Fruit fly (Drosophila melanogaster) whole organism, pupa: Measurements from ENCODE around the gene PolA1.

Source experiments
- CG17806 ChIP-seq: fragments of 200-800 bp; sonication (Bioruptor generic); optimal IDR thresholded peaks from 2 replicates; lab custom pipeline; 2018; ENCODE audit warnings: missing biosample characterization, mild to moderate bottlenecking, missing genetic modification characterization, moderate library complexity
- CG4496 ChIP-seq: fragments of 200-800 bp; sonication (Bioruptor generic); IDR thresholded peaks from 3 replicates; pipeline ENCODE4 v1.3.6; 2022; ENCODE audit warnings: missing biosample characterization, missing genetic modification characterization
- CG8159 ChIP-seq: fragments of 200-800 bp; sonication (Bioruptor generic); optimal IDR thresholded peaks from 3 replicates; lab custom pipeline; 2018; ENCODE audit warnings: missing biosample characterization, mild to moderate bottlenecking, missing genetic modification characterization, moderate library complexity
- D1 ChIP-seq: fragments of 200-800 bp; sonication (Bioruptor generic); optimal IDR thresholded peaks from 2 replicates; lab custom pipeline; 2018; ENCODE audit warnings: missing biosample characterization, mild to moderate bottlenecking, missing genetic modification characterization, moderate library complexity
- EcR ChIP-seq: fragments of 200-800 bp; sonication (Bioruptor generic); optimal IDR thresholded peaks from 3 replicates; lab custom pipeline; 2019; ENCODE audit warnings: missing biosample characterization, missing genetic modification characterization, mild to moderate bottlenecking, moderate library complexity, missing genetic modification reagents
- Pif1A ChIP-seq: fragments of 200-800 bp; sonication (Bioruptor generic); optimal IDR thresholded peaks from 3 replicates; lab custom pipeline; 2016; ENCODE audit warnings: missing biosample characterization, missing genetic modification characterization
- Snoo ChIP-seq: fragments of 200-800 bp; sonication (Bioruptor generic); optimal IDR thresholded peaks from 3 replicates; lab custom pipeline; 2017; ENCODE audit warnings: missing biosample characterization, mild to moderate bottlenecking, missing genetic modification characterization, inconsistent platforms
- fd96Ca ChIP-seq: fragments of 200-800 bp; sonication (Bioruptor generic); IDR thresholded peaks from 3 replicates; pipeline ENCODE4 v1.3.6; 2022; ENCODE audit warnings: missing biosample characterization, missing genetic modification characterization

DNA sequence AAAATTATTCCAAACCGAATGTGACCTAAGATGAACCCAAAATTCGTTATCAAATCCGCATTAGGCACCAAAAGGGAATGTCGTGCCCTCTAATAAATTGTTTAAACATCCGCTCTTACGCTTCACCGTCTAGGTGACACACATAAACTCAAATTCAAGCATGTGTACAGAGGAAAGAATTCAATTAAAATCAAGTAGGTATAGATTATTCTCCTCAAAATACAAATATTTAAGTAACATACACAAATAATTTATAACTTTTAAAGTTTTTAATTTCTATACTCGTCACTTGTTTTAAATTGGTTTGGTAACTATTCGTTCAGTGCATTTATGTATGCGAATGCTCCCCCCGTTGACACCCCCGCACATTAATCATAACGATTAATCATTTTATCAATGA is 16.2 kb downstream of the PolA1 start:
- TF ChIP-seq EcR (GFP tag; lab: Kevin White, UChicago) (no peak), CG4496 (GFP tag; lab: Robert Waterston, UW) (no peak), D1 (tag; lab: Kevin White, UChicago) (no peak), Pif1A (no peak), CG17806 (tag; lab: Kevin White, UChicago) (peak; percentile 6), CG8159 (no peak), fd96Ca (GFP tag; lab: Robert Waterston, UW) (no peak), Snoo (tag; lab: Kevin White, UChicago) (no peak)
